Fruit fly (Drosophila melanogaster) whole organism, embryonic: ENCODE measurements around the gene MFS9.

Experiments
- Bgb ChIP-seq: fragments of 200-800 bp; sonication (Bioruptor generic); IDR thresholded peaks from 2 replicates; pipeline ENCODE4 v1.3.6; 2022; ENCODE audit warnings: missing biosample characterization, missing genetic modification characterization; ENCODE audit not compliant: partially characterized antibody
- CG11504 ChIP-seq: fragments of 200-800 bp; sonication (Bioruptor generic); optimal IDR thresholded peaks from 3 replicates; lab custom pipeline; 2019; ENCODE audit warnings: missing biosample characterization, mild to moderate bottlenecking, missing genetic modification characterization, moderate library complexity
- CG12104 ChIP-seq: fragments of 200-800 bp; sonication (Bioruptor generic); optimal IDR thresholded peaks from 3 replicates; lab custom pipeline; 2016; ENCODE audit warnings: missing biosample characterization, missing genetic modification characterization
- CG12219 ChIP-seq: fragments of 200-800 bp; sonication (Bioruptor generic); optimal IDR thresholded peaks from 3 replicates; lab custom pipeline; 2018; ENCODE audit warnings: missing biosample characterization, mild to moderate bottlenecking, missing genetic modification characterization
- CG12299 ChIP-seq: fragments of 200-800 bp; sonication (Bioruptor generic); optimal IDR thresholded peaks from 2 replicates; lab custom pipeline; 2018; ENCODE audit warnings: missing biosample characterization, mild to moderate bottlenecking, missing genetic modification characterization
- CG17829 ChIP-seq: fragments of 200-800 bp; optimal IDR thresholded peaks from 2 replicates; lab custom pipeline; 2019; ENCODE audit warnings: missing biosample characterization, mild to moderate bottlenecking, missing genetic modification characterization, moderate library complexity
- CG17912 ChIP-seq: fragments of 200-800 bp; sonication (Bioruptor generic); optimal IDR thresholded peaks from 2 replicates; lab custom pipeline; 2018; ENCODE audit warnings: missing biosample characterization, mild to moderate bottlenecking, missing genetic modification characterization
- CG2129 ChIP-seq: fragments of 200-800 bp; sonication (Bioruptor generic); IDR thresholded peaks from 2 replicates; pipeline ENCODE4 v1.3.6; 2022; ENCODE audit warnings: missing biosample characterization, missing genetic modification characterization; ENCODE audit not compliant: partially characterized antibody
- CG2678 ChIP-seq: fragments of 200-800 bp; sonication (Bioruptor generic); optimal IDR thresholded peaks from 3 replicates; lab custom pipeline; 2019; ENCODE audit warnings: missing biosample characterization, mild to moderate bottlenecking, missing genetic modification characterization, moderate library complexity
- CG2889 ChIP-seq: fragments of 200-800 bp; sonication (Bioruptor generic); IDR thresholded peaks from 3 replicates; pipeline ENCODE4 v1.3.6; 2022; ENCODE audit warnings: missing biosample characterization, missing genetic modification characterization
- CG30020 ChIP-seq: fragments of 200-800 bp; optimal IDR thresholded peaks from 2 replicates; lab custom pipeline; 2019; ENCODE audit warnings: missing biosample characterization, mild to moderate bottlenecking, missing genetic modification characterization, moderate library complexity
- CG31224 ChIP-seq: fragments of 200-800 bp; sonication (Bioruptor generic); IDR thresholded peaks from 2 replicates; pipeline ENCODE4 v1.3.6; 2022; ENCODE audit warnings: missing biosample characterization, missing genetic modification characterization
- CG31388 ChIP-seq: fragments of 200-800 bp; sonication (Bioruptor generic); optimal IDR thresholded peaks from 2 replicates; lab custom pipeline; 2016; ENCODE audit warnings: missing biosample characterization, missing genetic modification characterization
- CG32532 ChIP-seq: fragments of 200-800 bp; sonication (Bioruptor generic); IDR thresholded peaks from 2 replicates; pipeline ENCODE4 v1.3.6; 2022; ENCODE audit warnings: missing biosample characterization, missing genetic modification characterization
- CG3281 ChIP-seq: fragments of 200-800 bp; sonication (Bioruptor generic); optimal IDR thresholded peaks from 3 replicates; lab custom pipeline; 2017; ENCODE audit warnings: missing biosample characterization, mild to moderate bottlenecking, missing genetic modification characterization
- CG3838 ChIP-seq: fragments of 200-800 bp; sonication (Bioruptor generic); optimal IDR thresholded peaks from 3 replicates; lab custom pipeline; 2016; ENCODE audit warnings: missing biosample characterization, missing genetic modification characterization
- CG6175 ChIP-seq: fragments of 200-800 bp; sonication (Bioruptor generic); IDR thresholded peaks from 3 replicates; pipeline ENCODE4 v1.3.6; 2022; ENCODE audit warnings: missing biosample characterization, missing genetic modification characterization
- CG7357 ChIP-seq: fragments of 200-800 bp; sonication (Bioruptor generic); IDR thresholded peaks from 3 replicates; pipeline ENCODE4 v1.3.6; 2022; ENCODE audit warnings: missing biosample characterization, missing genetic modification characterization
- CG8478 ChIP-seq: fragments of >200 bp; optimal IDR thresholded peaks from 2 replicates; lab custom pipeline; 2018
- CG9727 ChIP-seq: fragments of 200-800 bp; sonication (Bioruptor generic); optimal IDR thresholded peaks from 3 replicates; lab custom pipeline; 2017; ENCODE audit warnings: missing biosample characterization, mild to moderate bottlenecking, missing genetic modification characterization
- Chrac-16 ChIP-seq: fragments of 200-800 bp; sonication (Bioruptor generic); optimal IDR thresholded peaks from 3 replicates; lab custom pipeline; 2016; ENCODE audit warnings: missing biosample characterization, missing genetic modification characterization
- Ets65A ChIP-seq: fragments of 200-800 bp; sonication (Bioruptor generic); peaks from one replicate; lab custom pipeline; 2016; ENCODE audit warnings: missing biosample characterization, missing genetic modification characterization
- Jarid2 ChIP-seq: fragments of 200-800 bp; sonication (Bioruptor generic); optimal IDR thresholded peaks from 3 replicates; lab custom pipeline; 2017; ENCODE audit warnings: mild to moderate bottlenecking, missing biosample characterization, missing genetic modification reagents, missing genetic modification characterization
- Med ChIP-seq: fragments of 200-800 bp; sonication (Bioruptor generic); peaks from one replicate; lab custom pipeline; 2016; ENCODE audit warnings: missing biosample characterization, missing genetic modification characterization, mild to moderate bottlenecking, inconsistent platforms, moderate library complexity
- Myb ChIP-seq: fragments of 200-800 bp; sonication (Bioruptor generic); optimal IDR thresholded peaks from 2 replicates; lab custom pipeline; 2016; ENCODE audit warnings: missing biosample characterization, missing genetic modification characterization
- Ravus ChIP-seq: fragments of 200-800 bp; sonication (Bioruptor generic); IDR thresholded peaks from 2 replicates; pipeline ENCODE4 v1.3.6; 2022; ENCODE audit warnings: missing biosample characterization, missing genetic modification characterization
- Six4 ChIP-seq: fragments of 200-800 bp; sonication (Bioruptor generic); optimal IDR thresholded peaks from 2 replicates; lab custom pipeline; 2016; ENCODE audit warnings: missing biosample characterization, missing genetic modification characterization
- Sry-β ChIP-seq: fragments of 200-800 bp; sonication (Bioruptor generic); optimal IDR thresholded peaks from 2 replicates; lab custom pipeline; 2018; ENCODE audit warnings: missing biosample characterization, mild to moderate bottlenecking, missing genetic modification characterization, moderate library complexity
- Ssrp ChIP-seq: fragments of 200-800 bp; sonication (Bioruptor generic); optimal IDR thresholded peaks from 2 replicates; lab custom pipeline; 2018; ENCODE audit warnings: missing biosample characterization, mild to moderate bottlenecking, missing genetic modification characterization, moderate library complexity
- az2 ChIP-seq: fragments of 200-800 bp; sonication (Bioruptor generic); optimal IDR thresholded peaks from 3 replicates; lab custom pipeline; 2016; ENCODE audit warnings: missing biosample characterization, missing genetic modification characterization
- bigmax ChIP-seq: fragments of 200-800 bp; sonication (Bioruptor generic); optimal IDR thresholded peaks from 2 replicates; lab custom pipeline; 2018; ENCODE audit warnings: missing biosample characterization, mild to moderate bottlenecking, missing genetic modification characterization
- cas ChIP-seq: fragments of 200-800 bp; sonication (Bioruptor generic); IDR thresholded peaks from 2 replicates; pipeline ENCODE4 v1.3.6; 2022; ENCODE audit warnings: missing biosample characterization, missing genetic modification characterization
- cato ChIP-seq: fragments of 200-800 bp; sonication (Bioruptor generic); optimal IDR thresholded peaks from 2 replicates; lab custom pipeline; 2016; ENCODE audit warnings: missing biosample characterization, missing genetic modification characterization, borderline replicate concordance
- chn ChIP-seq: fragments of 200-800 bp; sonication (Bioruptor generic); optimal IDR thresholded peaks from 2 replicates; lab custom pipeline; 2016; ENCODE audit warnings: missing biosample characterization, missing genetic modification characterization
- cwo ChIP-seq: fragments of 200-800 bp; sonication (Bioruptor generic); optimal IDR thresholded peaks from 3 replicates; lab custom pipeline; 2017; ENCODE audit warnings: missing biosample characterization, missing genetic modification characterization, mild to moderate bottlenecking, moderate library complexity, missing genetic modification reagents
- disco-r ChIP-seq: fragments of 200-800 bp; sonication (Bioruptor generic); optimal IDR thresholded peaks from 2 replicates; lab custom pipeline; 2016; ENCODE audit warnings: missing biosample characterization, missing genetic modification characterization
- dmrt11E ChIP-seq: fragments of 200-800 bp; sonication (Bioruptor generic); optimal IDR thresholded peaks from 3 replicates; lab custom pipeline; 2018; ENCODE audit warnings: missing biosample characterization, mild to moderate bottlenecking, missing genetic modification characterization, moderate library complexity
- eyg ChIP-seq: fragments of 200-800 bp; sonication (Bioruptor generic); optimal IDR thresholded peaks from 3 replicates; lab custom pipeline; 2016; ENCODE audit warnings: missing biosample characterization, missing genetic modification characterization
- hkb ChIP-seq, 2 experiments: fragments of 200-800 bp in 1 of 2; fragments of >200 bp in 1 of 2; sonication (Bioruptor generic) in 1 of 2; IDR thresholded peaks in 1 of 2; optimal IDR thresholded peaks in 1 of 2; 2 replicates each; pipeline versions ENCODE4 v1.3.6 to Lab custom; 2017 to 2022; ENCODE audit warnings: missing biosample characterization in 1 of 2, missing genetic modification characterization in 1 of 2
- jigr1 ChIP-seq: fragments of 200-800 bp; sonication (Bioruptor generic); IDR thresholded peaks from 3 replicates; pipeline ENCODE4 v1.3.6; 2022; ENCODE audit warnings: missing biosample characterization, missing genetic modification characterization
- klu ChIP-seq: fragments of 200-800 bp; sonication (Bioruptor generic); IDR thresholded peaks from 2 replicates; pipeline ENCODE4 v1.3.6; 2022; ENCODE audit warnings: missing biosample characterization, missing genetic modification characterization
- lmd ChIP-seq: fragments of 200-800 bp; sonication (Bioruptor generic); IDR thresholded peaks from 2 replicates; pipeline ENCODE4 v1.3.6; 2022; ENCODE audit warnings: missing biosample characterization, missing genetic modification characterization
- mirr ChIP-seq: fragments of 200-800 bp; sonication (Bioruptor generic); optimal IDR thresholded peaks from 3 replicates; lab custom pipeline; 2018; ENCODE audit warnings: missing biosample characterization, mild to moderate bottlenecking, missing genetic modification characterization
- ranshi ChIP-seq: fragments of 200-800 bp; sonication (Bioruptor generic); IDR thresholded peaks from 2 replicates; pipeline ENCODE4 v1.3.6; 2022; ENCODE audit warnings: missing biosample characterization, missing genetic modification characterization
- ro ChIP-seq: fragments of 200-800 bp; sonication (Bioruptor generic); IDR thresholded peaks from 2 replicates; pipeline ENCODE4 v1.3.6; 2022; ENCODE audit warnings: missing biosample characterization, missing genetic modification characterization
- row ChIP-seq: fragments of 200-800 bp; sonication (Bioruptor generic); IDR thresholded peaks from 3 replicates; pipeline ENCODE4 v1.3.6; 2022; ENCODE audit warnings: missing biosample characterization, missing genetic modification characterization
- salm ChIP-seq: fragments of 200-800 bp; sonication (Bioruptor generic); optimal IDR thresholded peaks from 2 replicates; lab custom pipeline; 2018; ENCODE audit warnings: missing biosample characterization, mild to moderate bottlenecking, missing genetic modification characterization
- schlank ChIP-seq: fragments of 200-800 bp; sonication (Bioruptor generic); optimal IDR thresholded peaks from 2 replicates; lab custom pipeline; 2018; ENCODE audit warnings: missing biosample characterization, mild to moderate bottlenecking, missing genetic modification characterization
- ssp ChIP-seq: fragments of 200-800 bp; sonication (Bioruptor generic); IDR thresholded peaks from 2 replicates; pipeline ENCODE4 v1.3.6; 2022; ENCODE audit warnings: missing biosample characterization, missing genetic modification characterization
- sug ChIP-seq: fragments of 200-800 bp; optimal IDR thresholded peaks from 2 replicates; lab custom pipeline; 2019; ENCODE audit warnings: missing biosample characterization, mild to moderate bottlenecking, missing genetic modification characterization, moderate library complexity
- trh ChIP-seq: fragments of 200-800 bp; sonication (Bioruptor generic); optimal IDR thresholded peaks from 2 replicates; lab custom pipeline; 2016; ENCODE audit warnings: missing biosample characterization, missing genetic modification characterization
- zf30C ChIP-seq: fragments of 200-800 bp; sonication (Bioruptor generic); optimal IDR thresholded peaks from 3 replicates; lab custom pipeline; 2018; ENCODE audit warnings: missing biosample characterization, mild to moderate bottlenecking, missing genetic modification characterization

Gene MFS9

DNA sequence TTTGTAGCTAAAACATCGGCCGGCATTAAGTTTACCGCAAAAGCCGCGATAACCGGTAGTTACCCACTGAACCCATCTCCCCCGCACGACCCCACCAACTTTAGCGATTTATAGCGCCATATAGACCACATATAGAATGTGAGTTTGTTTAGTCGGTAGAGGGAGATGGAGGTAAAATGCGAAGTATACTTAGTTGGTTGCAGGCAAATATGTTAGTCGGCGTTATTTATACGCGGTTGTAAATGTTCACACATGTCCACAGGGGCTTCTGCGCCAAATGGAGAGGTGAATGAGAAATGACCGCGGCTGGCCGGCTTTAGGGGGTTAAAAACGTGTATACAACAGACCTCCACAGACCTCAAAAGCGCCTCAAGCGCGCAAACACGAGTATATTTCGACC, 33.4 kb upstream of the MFS9 start:
- TF ChIP-seq CG9727: no peak
- no peak for TF ChIP-seq Ravus (GFP tag; lab: Robert Waterston, UW)
- no peak for TF ChIP-seq CG31224 (GFP tag; lab: Robert Waterston, UW)
- no peak for TF ChIP-seq cato (GFP tag; lab: Kevin White, UChicago)
- no peak for TF ChIP-seq eyg (GFP tag; lab: Kevin White, UChicago)
- TF ChIP-seq CG2129: no peak
- no peak for TF ChIP-seq salm (tag; lab: Kevin White, UChicago)
- no peak for TF ChIP-seq zf30C (GFP tag; lab: Kevin White, UChicago)
- TF ChIP-seq CG3838 (GFP tag; lab: Kevin White, UChicago): no peak
- TF ChIP-seq ro (GFP tag; lab: Robert Waterston, UW): no peak
- no peak for TF ChIP-seq CG2678 (tag; lab: Kevin White, UChicago)
- TF ChIP-seq sug (tag; lab: Kevin White, UChicago): peak; percentile 22
- TF ChIP-seq Jarid2 (GFP tag; lab: Kevin White, UChicago): no peak
- TF ChIP-seq jigr1: no peak
- no peak for TF ChIP-seq klu
- no peak for TF ChIP-seq disco-r
- no peak for TF ChIP-seq CG31388 (GFP tag; lab: Kevin White, UChicago)
- no peak for TF ChIP-seq bigmax (GFP tag; lab: Kevin White, UChicago)
- TF ChIP-seq CG8478 (lab: Kevin White, UChicago): no peak
- TF ChIP-seq Six4 (GFP tag; lab: Kevin White, UChicago): no peak
- TF ChIP-seq mirr (GFP tag; lab: Kevin White, UChicago): no peak
- TF ChIP-seq row (GFP tag; lab: Robert Waterston, UW): no peak
- TF ChIP-seq Ssrp: no peak
- TF ChIP-seq Myb (GFP tag; lab: Kevin White, UChicago): no peak
- TF ChIP-seq CG11504 (tag; lab: Kevin White, UChicago): no peak
- TF ChIP-seq Med (GFP tag; lab: Kevin White, UChicago): peak; percentile 62
- TF ChIP-seq Chrac-16: no peak
- TF ChIP-seq CG12219 (GFP tag; lab: Kevin White, UChicago): no peak
- peak; percentile 23 for TF ChIP-seq Ets65A
- TF ChIP-seq CG32532 (GFP tag; lab: Robert Waterston, UW): peak; percentile 22; the same call in 1 of the 2 replicates
- no peak for TF ChIP-seq CG7357 (GFP tag; lab: Robert Waterston, UW)
- no peak for TF ChIP-seq CG2889 (GFP tag; lab: Robert Waterston, UW)
- peak; percentile 20 for TF ChIP-seq schlank (tag; lab: Kevin White, UChicago)
- 0 out of 2 replicates have a peak, but pooled peaks have one; percentile 11 for TF ChIP-seq ranshi (GFP tag; lab: Robert Waterston, UW)
- no peak for TF ChIP-seq CG17912 (GFP tag; lab: Kevin White, UChicago)
- TF ChIP-seq CG12104 (GFP tag; lab: Kevin White, UChicago): no peak
- no peak for TF ChIP-seq CG3281 (GFP tag; lab: Kevin White, UChicago)
- no peak for TF ChIP-seq CG17829 (tag; lab: Kevin White, UChicago)
- no peak for TF ChIP-seq Sry-β (GFP tag; lab: Kevin White, UChicago)
- TF ChIP-seq chn: no peak
- peak; percentile 40; the same call in 1 of the 3 replicates for TF ChIP-seq CG6175
- peak; percentile 14 for TF ChIP-seq cwo (GFP tag; lab: Kevin White, UChicago)
- no peak for TF ChIP-seq CG12299
- TF ChIP-seq cas (GFP tag; lab: Robert Waterston, UW): no peak
- TF ChIP-seq Bgb (GFP tag; lab: Robert Waterston, UW): no peak
- TF ChIP-seq dmrt11E (tag; lab: Kevin White, UChicago): no peak
- TF ChIP-seq trh (GFP tag; lab: Kevin White, UChicago): no peak
- TF ChIP-seq ssp (GFP tag; lab: Robert Waterston, UW): no peak
- TF ChIP-seq az2 (GFP tag; lab: Kevin White, UChicago): no peak
- TF ChIP-seq lmd (GFP tag; lab: Robert Waterston, UW): 0 out of 2 replicates have a peak, but pooled peaks have one; percentile 4
- no peak for TF ChIP-seq CG30020
- no peak for TF ChIP-seq hkb (optimal IDR thresholded peaks at IDR 0.05; lab: Kevin White, UChicago)
- no peak for TF ChIP-seq hkb (GFP tag; IDR thresholded peaks at IDR 0.05; lab: Robert Waterston, UW)
